Fruit fly (Drosophila melanogaster) whole organism, adult: ENCODE measurements around the gene CG33299.

ENCODE experiments used
- CG5204 ChIP-seq: fragments of 200-800 bp; sonication (Bioruptor generic); optimal IDR thresholded peaks from 2 replicates; lab custom pipeline; 2016; ENCODE audit warnings: missing biosample characterization, missing genetic modification characterization
- Clk ChIP-seq: fragments of 200-800 bp; sonication (Bioruptor generic); optimal IDR thresholded peaks from 2 replicates; lab custom pipeline; 2017; ENCODE audit warnings: missing biosample characterization, missing genetic modification characterization
- bab1 ChIP-seq: fragments of 200-800 bp; sonication (Bioruptor generic); optimal IDR thresholded peaks from 3 replicates; lab custom pipeline; 2019; ENCODE audit warnings: missing biosample characterization, mild to moderate bottlenecking, missing genetic modification characterization, moderate library complexity
- kay ChIP-seq: fragments of 200-800 bp; sonication (Bioruptor generic); peaks from one replicate; lab custom pipeline; 2016; ENCODE audit warnings: missing biosample characterization, missing genetic modification characterization, borderline replicate concordance
- ovo ChIP-seq: fragments of 200-800 bp; sonication (Bioruptor generic); optimal IDR thresholded peaks from 2 replicates; lab custom pipeline; 2016; ENCODE audit warnings: missing biosample characterization, missing genetic modification characterization
- toe ChIP-seq: fragments of 200-800 bp; sonication (Bioruptor generic); optimal IDR thresholded peaks from 2 replicates; lab custom pipeline; 2016; ENCODE audit warnings: missing biosample characterization, missing genetic modification characterization

DNA sequence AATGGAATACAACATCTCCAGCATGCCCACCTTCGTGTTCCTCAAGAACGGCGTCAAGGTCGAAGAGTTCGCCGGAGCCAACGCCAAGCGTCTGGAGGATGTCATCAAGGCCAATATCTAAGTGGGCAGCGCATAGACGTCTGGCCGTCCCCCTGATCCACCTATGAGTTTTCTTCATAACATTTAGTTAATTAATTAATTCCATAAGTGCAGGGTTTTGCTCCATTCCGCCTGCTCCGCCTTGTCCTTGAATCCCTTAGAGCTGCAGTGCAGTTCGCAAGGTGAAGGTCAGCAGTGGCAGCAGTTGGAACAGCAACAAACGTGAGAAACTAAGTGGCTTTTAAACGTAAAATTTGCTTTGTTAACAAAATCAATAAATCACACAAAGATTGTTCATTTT is 40.8 kb upstream of the CG33299 start:
- TF ChIP-seq CG5204 (GFP tag; lab: Kevin White, UChicago) (no peak), ovo (GFP tag; lab: Kevin White, UChicago) (no peak), bab1 (no peak), Clk (no peak), kay (no peak), toe (GFP tag; lab: Kevin White, UChicago) (no peak)
